Worm (Caenorhabditis elegans): Measurements from ENCODE around the gene shc-3.

Gene shc-3

ce11 chrX:13709060-13709459 lies 8.3 kb upstream of the shc-3 start:
- TF ChIP-seq tbx-7 (tag; optimal IDR thresholded peaks at IDR 0.05) (no peak), pha-4 (tag; optimal IDR thresholded peaks at IDR 0.05) (no peak), hlh-13 (GFP tag; optimal IDR thresholded peaks at IDR 0.05) (no peak), eyg-1 (tag; optimal IDR thresholded peaks at IDR 0.05) (no peak), ceh-2 (tag; optimal IDR thresholded peaks at IDR 0.05) (no peak), nfya-1 (tag; optimal IDR thresholded peaks at IDR 0.05) (no peak), pat-9 (tag; optimal IDR thresholded peaks at IDR 0.05) (no peak), pha-2 (tag; optimal IDR thresholded peaks at IDR 0.05) (no peak), ceh-6 (GFP tag; optimal IDR thresholded peaks at IDR 0.05) (no peak), hlh-8 (tag; optimal IDR thresholded peaks at IDR 0.05) (no peak), elt-2 (tag; optimal IDR thresholded peaks at IDR 0.05) (no peak)

- TF ChIP-seq ztf-16 (tag; optimal IDR thresholded peaks at IDR 0.05) (no peak), T23F11.4 (GFP tag; optimal IDR thresholded peaks at IDR 0.05) (no peak), lim-6 (tag; optimal IDR thresholded peaks at IDR 0.05) (no peak), pha-4 (tag; optimal IDR thresholded peaks at IDR 0.05) (no peak), K02D7.2 (tag; optimal IDR thresholded peaks at IDR 0.05) (no peak), ceh-24 (tag; optimal IDR thresholded peaks at IDR 0.05) (no peak), ceh-19 (GFP tag; optimal IDR thresholded peaks at IDR 0.05) (no peak), zip-5 (tag; optimal IDR thresholded peaks at IDR 0.05) (no peak), che-1 (tag; optimal IDR thresholded peaks at IDR 0.05) (no peak), ref-2 (tag; optimal IDR thresholded peaks at IDR 0.05) (no peak), ceh-30 (tag; optimal IDR thresholded peaks at IDR 0.05) (no peak), ahr-1 (tag; optimal IDR thresholded peaks at IDR 0.05) (no peak), K09A11.1 (tag; optimal IDR thresholded peaks at IDR 0.05; ENCODE audit: insufficient read depth) (no peak), ceh-9 (tag; optimal IDR thresholded peaks at IDR 0.05) (no peak)
Observed at ce11 chrX:13711909-13712308, 5.4 kb upstream of the shc-3 start, which contains the start of gene K02D3.2. Gene K02D3.2, minus strand, starts transcription at chrX:13712009.

- TF ChIP-seq ama-1 (optimal IDR thresholded peaks at IDR 0.05) (no peak), madf-2 (tag; optimal IDR thresholded peaks at IDR 0.05) (no peak), ceh-48 (tag; optimal IDR thresholded peaks at IDR 0.05) (no peak), npax-4 (tag; optimal IDR thresholded peaks at IDR 0.05) (no peak), tbx-7 (tag; optimal IDR thresholded peaks at IDR 0.05) (no peak), ceh-34 (tag; optimal IDR thresholded peaks at IDR 0.05) (no peak), ref-2 (tag; optimal IDR thresholded peaks at IDR 0.05) (no peak)
Observed at ce11 chrX:13712992-13713391, 4.3 kb upstream of the shc-3 start.

ce11 chrX:13713857-13714256 lies 3.5 kb upstream of the shc-3 start, which contains the start of gene K11E4.1:
Gene K11E4.1, plus strand, starts transcription at chrX:13714157.
- TF ChIP-seq hlh-15 (tag; optimal IDR thresholded peaks at IDR 0.05) (no peak), ceh-48 (tag; optimal IDR thresholded peaks at IDR 0.05) (no peak), pat-9 (tag; optimal IDR thresholded peaks at IDR 0.05) (no peak)

- TF ChIP-seq ceh-24 (tag; optimal IDR thresholded peaks at IDR 0.05) (no peak), ahr-1 (tag; optimal IDR thresholded peaks at IDR 0.05) (no peak), pag-3 (tag; optimal IDR thresholded peaks at IDR 0.05; ENCODE audit: borderline replicate concordance) (no peak), C38D4.7 (GFP tag; optimal IDR thresholded peaks at IDR 0.05) (no peak), hlh-30 (tag; optimal IDR thresholded peaks at IDR 0.05; ENCODE audit: insufficient read depth) (no peak), ceh-6 (GFP tag; optimal IDR thresholded peaks at IDR 0.05) (no peak), dmd-4 (tag; optimal IDR thresholded peaks at IDR 0.05; ENCODE audit: borderline replicate concordance) (no peak), ztf-16 (tag; optimal IDR thresholded peaks at IDR 0.05) (no peak), hlh-15 (tag; optimal IDR thresholded peaks at IDR 0.05) (no peak), unc-86 (tag; optimal IDR thresholded peaks at IDR 0.05) (no peak), ceh-14 (tag; optimal IDR thresholded peaks at IDR 0.05) (no peak), elt-4 (tag; optimal IDR thresholded peaks at IDR 0.05) (no peak), elt-2 (tag; optimal IDR thresholded peaks at IDR 0.05) (no peak), pha-4 (tag; optimal IDR thresholded peaks at IDR 0.05) (no peak), gmeb-2 (tag; optimal IDR thresholded peaks at IDR 0.05) (no peak), npax-4 (tag; optimal IDR thresholded peaks at IDR 0.05) (no peak), madf-2 (tag; optimal IDR thresholded peaks at IDR 0.05) (no peak), pros-1 (tag; optimal IDR thresholded peaks at IDR 0.05) (no peak), ceh-30 (tag; optimal IDR thresholded peaks at IDR 0.05) (no peak), C08G9.2 (tag; optimal IDR thresholded peaks at IDR 0.05) (no peak)
Observed at ce11 chrX:13714710-13715109, 2.6 kb upstream of the shc-3 start.
